Fruit fly (Drosophila melanogaster) whole organism, embryonic: ENCODE measurements around the gene CG5104.

Experiments used
- Aef1 ChIP-seq: fragments of 200-800 bp; sonication (Bioruptor generic); IDR thresholded peaks from 3 replicates; pipeline ENCODE4 v1.3.6; 2022; ENCODE audit warnings: missing biosample characterization, missing genetic modification characterization
- CG11456 ChIP-seq: fragments of 200-800 bp; sonication (Bioruptor generic); IDR thresholded peaks from 3 replicates; pipeline ENCODE4 v1.3.6; 2022; ENCODE audit warnings: missing biosample characterization, missing genetic modification characterization
- CG11504 ChIP-seq: fragments of 200-800 bp; sonication (Bioruptor generic); optimal IDR thresholded peaks from 3 replicates; lab custom pipeline; 2019; ENCODE audit warnings: missing biosample characterization, mild to moderate bottlenecking, missing genetic modification characterization, moderate library complexity
- CG12071 ChIP-seq: fragments of 200-800 bp; sonication (Bioruptor generic); optimal IDR thresholded peaks from 3 replicates; lab custom pipeline; 2018; ENCODE audit warnings: missing biosample characterization, mild to moderate bottlenecking, missing genetic modification characterization
- CG13424 ChIP-seq: fragments of 200-800 bp; sonication (Bioruptor generic); optimal IDR thresholded peaks from 2 replicates; lab custom pipeline; 2019; ENCODE audit warnings: missing biosample characterization, mild to moderate bottlenecking, missing genetic modification characterization, moderate library complexity
- CG13775 ChIP-seq: fragments of 200-800 bp; sonication (Bioruptor generic); optimal IDR thresholded peaks from 3 replicates; lab custom pipeline; 2017; ENCODE audit warnings: missing biosample characterization, mild to moderate bottlenecking, missing genetic modification characterization
- CG14860 ChIP-seq: fragments of 200-800 bp; sonication (Bioruptor generic); IDR thresholded peaks from 3 replicates; pipeline ENCODE4 v1.3.6; 2022; ENCODE audit warnings: missing biosample characterization, missing genetic modification characterization; ENCODE audit not compliant: partially characterized antibody
- CG15269 ChIP-seq: fragments of 200-800 bp; sonication (Bioruptor generic); optimal IDR thresholded peaks from 2 replicates; lab custom pipeline; 2018; ENCODE audit warnings: missing biosample characterization, mild to moderate bottlenecking, missing genetic modification characterization, moderate library complexity
- CG15514 ChIP-seq: fragments of 200-800 bp; sonication (Bioruptor generic); optimal IDR thresholded peaks from 3 replicates; lab custom pipeline; 2017; ENCODE audit warnings: missing biosample characterization, missing genetic modification characterization, mild to moderate bottlenecking, moderate library complexity, missing genetic modification reagents
- CG15601 ChIP-seq: fragments of 200-800 bp; sonication (Bioruptor generic); optimal IDR thresholded peaks from 3 replicates; lab custom pipeline; 2019; ENCODE audit warnings: missing biosample characterization, mild to moderate bottlenecking, missing genetic modification characterization, moderate library complexity
- CG16779 ChIP-seq: fragments of 200-800 bp; sonication (Bioruptor generic); IDR thresholded peaks from 2 replicates; pipeline ENCODE4 v1.3.6; 2022; ENCODE audit warnings: missing biosample characterization, missing genetic modification characterization
- CG32772 ChIP-seq: fragments of 200-800 bp; sonication (Bioruptor generic); IDR thresholded peaks from 2 replicates; pipeline ENCODE4 v1.3.6; 2022; ENCODE audit warnings: missing biosample characterization, missing genetic modification characterization
- CG3847 ChIP-seq: fragments of 200-800 bp; sonication (Bioruptor generic); IDR thresholded peaks from 2 replicates; pipeline ENCODE4 v1.3.6; 2022; ENCODE audit warnings: missing biosample characterization, missing genetic modification characterization
- CG7271 ChIP-seq: fragments of 200-800 bp; sonication (Bioruptor generic); optimal IDR thresholded peaks from 2 replicates; lab custom pipeline; 2018; ENCODE audit warnings: missing biosample characterization, mild to moderate bottlenecking, missing genetic modification characterization, moderate library complexity
- CG7357 ChIP-seq: fragments of 200-800 bp; sonication (Bioruptor generic); IDR thresholded peaks from 3 replicates; pipeline ENCODE4 v1.3.6; 2022; ENCODE audit warnings: missing biosample characterization, missing genetic modification characterization
- CG8281 ChIP-seq: fragments of 200-800 bp; sonication (Bioruptor generic); optimal IDR thresholded peaks from 2 replicates; lab custom pipeline; 2018; ENCODE audit warnings: missing biosample characterization, mild to moderate bottlenecking, missing genetic modification characterization, moderate library complexity
- CG9797 ChIP-seq: fragments of 200-800 bp; sonication (Bioruptor generic); optimal IDR thresholded peaks from 3 replicates; lab custom pipeline; 2018; ENCODE audit warnings: missing biosample characterization, mild to moderate bottlenecking, missing genetic modification characterization
- Chrac-16 ChIP-seq: fragments of 200-800 bp; sonication (Bioruptor generic); optimal IDR thresholded peaks from 3 replicates; lab custom pipeline; 2016; ENCODE audit warnings: missing biosample characterization, missing genetic modification characterization
- D ChIP-seq, 2 experiments: fragments of 200-800 bp in 1 of 2; fragments of >200 bp in 1 of 2; sonication (Bioruptor generic) in 1 of 2; optimal IDR thresholded peaks; 2 replicates in 1 of 2; 3 replicates in 1 of 2; lab custom pipeline; 2017; ENCODE audit warnings: mild to moderate bottlenecking in 1 of 2, missing biosample characterization in 1 of 2, missing genetic modification characterization in 1 of 2, missing genetic modification reagents in 1 of 2
- Deaf1 ChIP-seq: fragments of 200-800 bp; optimal IDR thresholded peaks from 3 replicates; lab custom pipeline; 2019; ENCODE audit warnings: missing biosample characterization, mild to moderate bottlenecking, missing genetic modification characterization, moderate library complexity
- Dfd ChIP-seq, 2 experiments: fragments of >200 bp; optimal IDR thresholded peaks; 2 replicates each; lab custom pipeline; 2017; ENCODE audit warnings: missing biosample characterization in 2 of 2, missing genetic modification characterization in 2 of 2
- Drgx ChIP-seq: fragments of 200-800 bp; sonication (Bioruptor generic); IDR thresholded peaks from 2 replicates; pipeline ENCODE4 v1.3.6; 2022; ENCODE audit warnings: missing biosample characterization, missing genetic modification characterization
- E2f2 ChIP-seq: fragments of 200-800 bp; sonication (Bioruptor generic); IDR thresholded peaks from 2 replicates; pipeline ENCODE4 v1.3.6; 2022; ENCODE audit warnings: missing biosample characterization, missing genetic modification characterization
- Eip74EF ChIP-seq, 2 experiments: fragments of 200-800 bp in 1 of 2; fragments of >200 bp in 1 of 2; sonication (Bioruptor generic) in 1 of 2; optimal IDR thresholded peaks; 2 replicates each; lab custom pipeline; 2017 to 2019; ENCODE audit warnings: missing biosample characterization in 2 of 2, missing genetic modification characterization in 2 of 2, mild to moderate bottlenecking in 1 of 2, moderate library complexity in 1 of 2
- Elba2 ChIP-seq: fragments of 200-800 bp; sonication (Bioruptor generic); optimal IDR thresholded peaks from 3 replicates; lab custom pipeline; 2016; ENCODE audit warnings: missing biosample characterization, missing genetic modification characterization
- Fer2 ChIP-seq: fragments of 200-800 bp; sonication (Bioruptor generic); optimal IDR thresholded peaks from 2 replicates; lab custom pipeline; 2018; ENCODE audit warnings: missing biosample characterization, mild to moderate bottlenecking, missing genetic modification characterization, moderate library complexity
- H15 ChIP-seq: fragments of 200-800 bp; sonication (Bioruptor generic); IDR thresholded peaks from 3 replicates; pipeline ENCODE4 v1.3.6; 2022; ENCODE audit warnings: missing biosample characterization, missing genetic modification characterization
- HmgZ ChIP-seq: fragments of 200-800 bp; sonication (Bioruptor generic); optimal IDR thresholded peaks from 2 replicates; lab custom pipeline; 2018; ENCODE audit warnings: missing biosample characterization, mild to moderate bottlenecking, missing genetic modification characterization
- Hmr ChIP-seq: fragments of 200-800 bp; sonication (Bioruptor generic); optimal IDR thresholded peaks from 3 replicates; lab custom pipeline; 2017; ENCODE audit warnings: mild to moderate bottlenecking, missing biosample characterization, missing genetic modification reagents, missing genetic modification characterization
- Lpt ChIP-seq: fragments of >200 bp; optimal IDR thresholded peaks from 2 replicates; lab custom pipeline; 2018; ENCODE audit warnings: missing biosample characterization, missing genetic modification characterization
- Med ChIP-seq: fragments of 200-800 bp; sonication (Bioruptor generic); peaks from one replicate; lab custom pipeline; 2016; ENCODE audit warnings: missing biosample characterization, missing genetic modification characterization, mild to moderate bottlenecking, inconsistent platforms, moderate library complexity
- Ravus ChIP-seq: fragments of 200-800 bp; sonication (Bioruptor generic); IDR thresholded peaks from 2 replicates; pipeline ENCODE4 v1.3.6; 2022; ENCODE audit warnings: missing biosample characterization, missing genetic modification characterization
- Sin3A ChIP-seq: fragments of >200 bp; optimal IDR thresholded peaks from 2 replicates; lab custom pipeline; 2018
- az2 ChIP-seq: fragments of 200-800 bp; sonication (Bioruptor generic); optimal IDR thresholded peaks from 3 replicates; lab custom pipeline; 2016; ENCODE audit warnings: missing biosample characterization, missing genetic modification characterization
- br ChIP-seq: fragments of >200 bp; optimal IDR thresholded peaks from 2 replicates; lab custom pipeline; 2017
- cas ChIP-seq: fragments of 200-800 bp; sonication (Bioruptor generic); IDR thresholded peaks from 2 replicates; pipeline ENCODE4 v1.3.6; 2022; ENCODE audit warnings: missing biosample characterization, missing genetic modification characterization
- caup ChIP-seq: fragments of 200-800 bp; sonication (Bioruptor generic); optimal IDR thresholded peaks from 3 replicates; lab custom pipeline; 2017; ENCODE audit warnings: missing biosample characterization, mild to moderate bottlenecking, missing genetic modification characterization, moderate library complexity; ENCODE audit not compliant: severe bottlenecking
- gcm ChIP-seq: fragments of 200-800 bp; sonication (Bioruptor generic); optimal IDR thresholded peaks from 2 replicates; lab custom pipeline; 2019; ENCODE audit warnings: missing biosample characterization, mild to moderate bottlenecking, missing genetic modification characterization, moderate library complexity
- lbe ChIP-seq: fragments of 200-800 bp; sonication (Bioruptor generic); optimal IDR thresholded peaks from 2 replicates; lab custom pipeline; 2016; ENCODE audit warnings: missing biosample characterization, mild to moderate bottlenecking, missing genetic modification characterization
- lilli ChIP-seq: fragments of 200-800 bp; sonication (Bioruptor generic); optimal IDR thresholded peaks from 3 replicates; lab custom pipeline; 2016; ENCODE audit warnings: missing biosample characterization, missing genetic modification characterization
- mirr ChIP-seq: fragments of 200-800 bp; sonication (Bioruptor generic); optimal IDR thresholded peaks from 3 replicates; lab custom pipeline; 2018; ENCODE audit warnings: missing biosample characterization, mild to moderate bottlenecking, missing genetic modification characterization
- pfk ChIP-seq: fragments of 200-800 bp; sonication (Bioruptor generic); optimal IDR thresholded peaks from 2 replicates; lab custom pipeline; 2018; ENCODE audit warnings: missing biosample characterization, mild to moderate bottlenecking, missing genetic modification characterization, moderate library complexity
- pzg ChIP-seq: fragments of 200-800 bp; sonication (Bioruptor generic); optimal IDR thresholded peaks from 3 replicates; lab custom pipeline; 2018; ENCODE audit warnings: missing biosample characterization, mild to moderate bottlenecking, missing genetic modification characterization, moderate library complexity
- scrt ChIP-seq: fragments of 200-800 bp; sonication (Bioruptor generic); optimal IDR thresholded peaks from 2 replicates; lab custom pipeline; 2018; ENCODE audit warnings: missing biosample characterization, mild to moderate bottlenecking, missing genetic modification characterization, moderate library complexity
- sisA ChIP-seq: fragments of 200-800 bp; sonication (Bioruptor generic); IDR thresholded peaks from 2 replicates; pipeline ENCODE4 v1.3.6; 2022; ENCODE audit warnings: missing biosample characterization, missing genetic modification characterization
- slou ChIP-seq: fragments of 200-800 bp; sonication (Bioruptor generic); optimal IDR thresholded peaks from 3 replicates; lab custom pipeline; 2016; ENCODE audit warnings: missing biosample characterization, missing genetic modification characterization
- sqz ChIP-seq: fragments of 200-800 bp; sonication (Bioruptor generic); optimal IDR thresholded peaks from 3 replicates; lab custom pipeline; 2018; ENCODE audit warnings: missing biosample characterization, mild to moderate bottlenecking, missing genetic modification characterization
- vvl ChIP-seq: fragments of 200-800 bp; sonication (Bioruptor generic); IDR thresholded peaks from 2 replicates; pipeline ENCODE4 v1.3.6; 2022; ENCODE audit warnings: missing biosample characterization, missing genetic modification characterization
- wor ChIP-seq: fragments of 200-800 bp; sonication (Bioruptor generic); IDR thresholded peaks from 2 replicates; pipeline ENCODE4 v1.3.6; 2022; ENCODE audit warnings: missing biosample characterization, missing genetic modification characterization

Gene CG5104

dm6 chr3L:20473021-20473799, 47.6 kb upstream of the CG5104 start, which contains the start of the genes CG32428 and CG5969 (continued):
- TF ChIP-seq CG15601 (tag; lab: Kevin White, UChicago): peak; percentile 28
- TF ChIP-seq Dfd (GFP tag; optimal IDR thresholded peaks at IDR 0.05; lab: Kevin White, UChicago): no peak
- peak; percentile 73 for TF ChIP-seq D (optimal IDR thresholded peaks at IDR 0.05; lab: Kevin White, UChicago)
- TF ChIP-seq D (GFP tag; optimal IDR thresholded peaks at IDR 0.05; lab: Kevin White, UChicago): no peak
- TF ChIP-seq sqz (GFP tag; lab: Kevin White, UChicago): peak; percentile 15
- TF ChIP-seq CG7357 (GFP tag; lab: Robert Waterston, UW): peak; percentile 52; the same call in 2 of the 3 replicates
- peak; percentile 34 for TF ChIP-seq lilli (GFP tag; lab: Kevin White, UChicago)
- peak; percentile 70 for TF ChIP-seq CG13424
- peak; percentile 27 for TF ChIP-seq Chrac-16 (GFP tag; lab: Kevin White, UChicago)
- peak; percentile 58 for TF ChIP-seq CG13775
- TF ChIP-seq cas (GFP tag; lab: Robert Waterston, UW): no peak
- TF ChIP-seq pfk (GFP tag; lab: Kevin White, UChicago): no peak
- TF ChIP-seq CG14860: no peak
- no peak for TF ChIP-seq CG16779 (GFP tag; lab: Robert Waterston, UW)
- TF ChIP-seq scrt (GFP tag; lab: Kevin White, UChicago): peak; percentile 9
- TF ChIP-seq caup (GFP tag; lab: Kevin White, UChicago): peak; percentile 65
- peak; percentile 55 for TF ChIP-seq Deaf1
- peak; percentile 12 for TF ChIP-seq CG7271 (tag; lab: Kevin White, UChicago)
- TF ChIP-seq CG15514: peak; percentile 55
- peak; percentile 50; the same call in 2 of the 3 replicates for TF ChIP-seq H15 (GFP tag; lab: Robert Waterston, UW)
- TF ChIP-seq CG32772 (GFP tag; lab: Robert Waterston, UW): peak; percentile 49; the same call in 1 of the 2 replicates
- peak; percentile 83 for TF ChIP-seq Hmr
- peak; percentile 37; the same call in 1 of the 2 replicates for TF ChIP-seq sisA (GFP tag; lab: Robert Waterston, UW)
- TF ChIP-seq br: no peak
- TF ChIP-seq CG12071 (GFP tag; lab: Kevin White, UChicago): no peak
- TF ChIP-seq Elba2 (GFP tag; lab: Kevin White, UChicago): peak; percentile 87
- peak; percentile 20 for TF ChIP-seq HmgZ (tag; lab: Kevin White, UChicago)
- peak; percentile 32 for TF ChIP-seq slou (GFP tag; lab: Kevin White, UChicago)
- TF ChIP-seq CG15269 (tag; lab: Kevin White, UChicago): peak; percentile 70
- TF ChIP-seq mirr (GFP tag; lab: Kevin White, UChicago): peak; percentile 29
- TF ChIP-seq CG8281 (tag; lab: Kevin White, UChicago): peak; percentile 0
- peak; percentile 52 for TF ChIP-seq Fer2 (tag; lab: Kevin White, UChicago)
- peak; percentile 54 for TF ChIP-seq lbe (GFP tag; lab: Kevin White, UChicago)
- no peak for TF ChIP-seq wor (GFP tag; lab: Robert Waterston, UW)
- peak; percentile 84 for TF ChIP-seq CG9797 (GFP tag; lab: Kevin White, UChicago)
- TF ChIP-seq Ravus (GFP tag; lab: Robert Waterston, UW): peak; percentile 13
- peak; percentile 72 for TF ChIP-seq vvl (GFP tag; lab: Robert Waterston, UW)
- TF ChIP-seq E2f2 (GFP tag; lab: Robert Waterston, UW): peak; percentile 69
- TF ChIP-seq Lpt (GFP tag; lab: Kevin White, UChicago): no peak
- TF ChIP-seq CG11456 (GFP tag; lab: Robert Waterston, UW): peak; percentile 71
- TF ChIP-seq pzg (GFP tag; lab: Kevin White, UChicago): peak; percentile 62
- peak; percentile 53 for TF ChIP-seq az2 (GFP tag; lab: Kevin White, UChicago)
- peak; percentile 71 for TF ChIP-seq CG3847
- peak; percentile 32 for TF ChIP-seq gcm (GFP tag; lab: Kevin White, UChicago)
- peak; percentile 84 for TF ChIP-seq CG11504 (tag; lab: Kevin White, UChicago)
- peak in 1 of 2 experiments; percentile 11 for TF ChIP-seq Eip74EF (GFP tag; optimal IDR thresholded peaks at IDR 0.05; lab: Kevin White, UChicago)
- peak; percentile 68 for TF ChIP-seq Aef1 (GFP tag; lab: Robert Waterston, UW)
- peak; percentile 82 for TF ChIP-seq Med (GFP tag; lab: Kevin White, UChicago)
- peak; percentile 59 for TF ChIP-seq Sin3A (lab: Kevin White, UChicago)
- peak; percentile 84 for TF ChIP-seq Drgx (GFP tag; lab: Robert Waterston, UW)
